Worm (Caenorhabditis elegans) whole organism, L3 larva: ENCODE data around the gene T06D8.9.

Experiments
- elt-2 ChIP-seq: sonication (generic microtip); optimal IDR thresholded peaks from 2 replicates; lab custom pipeline; 2016; ENCODE audit warnings: missing genetic modification reagents, mild to moderate bottlenecking, missing genetic modification characterization, missing compliant biosample characterization
- nhr-77 ChIP-seq: fragments of 150-350 bp; optimal IDR thresholded peaks from 2 replicates; lab custom pipeline; 2014; ENCODE audit warnings: missing biosample characterization, missing genetic modification characterization
- unc-39 ChIP-seq: sonication (generic microtip); optimal IDR thresholded peaks from 4 replicates; lab custom pipeline; 2017; ENCODE audit warnings: missing biosample characterization, missing genetic modification characterization

- TF ChIP-seq unc-39 (tag; lab: Kevin White, UChicago): no peak
- TF ChIP-seq nhr-77 (tag; lab: Kevin White, UChicago): no peak
- TF ChIP-seq elt-2 (tag; lab: Kevin White, UChicago): peak; percentile 29
Observed at ce11 chrII:11290109-11290784, 50.9 kb downstream of the T06D8.9 start, which contains the start of gene C47G2.3.
